Worm (Caenorhabditis elegans) whole organism, L4 larva: ENCODE measurements around the gene col-167.

Source experiments
- D1046.2 ChIP-seq: fragments of 200-800 bp; sonication (Bioruptor generic); IDR thresholded peaks from 2 replicates; pipeline ENCODE4 v1.3.6; 2022; ENCODE audit warnings: missing genetic modification characterization, missing compliant biosample characterization
- F37D6.2 ChIP-seq: sonication (generic microtip); optimal IDR thresholded peaks from 2 replicates; lab custom pipeline; 2016; ENCODE audit warnings: mild to moderate bottlenecking, missing genetic modification characterization, missing compliant biosample characterization
- F44E2.7 ChIP-seq: fragments of 200-800 bp; sonication (Bioruptor generic); IDR thresholded peaks from 2 replicates; pipeline ENCODE4 v2.1.2; 2022; ENCODE audit warnings: missing genetic modification characterization, missing compliant biosample characterization
- T20F7.1 ChIP-seq: fragments of 200-800 bp; sonication (Bioruptor generic); optimal IDR thresholded peaks from 2 replicates; lab custom pipeline; 2018; ENCODE audit warnings: mild to moderate bottlenecking, missing genetic modification characterization, missing compliant biosample characterization
- Y48G9A.11 ChIP-seq: fragments of 200-800 bp; sonication (Bioruptor generic); IDR thresholded peaks from 2 replicates; pipeline ENCODE4 v1.3.6; 2022; ENCODE audit warnings: missing genetic modification reagents, missing genetic modification characterization, missing compliant biosample characterization
- aha-1 ChIP-seq: fragments of 150-350 bp; peaks from one replicate; lab custom pipeline; 2014; ENCODE audit warnings: missing biosample characterization, missing genetic modification characterization
- ama-1 ChIP-seq: fragments of 150-350 bp; optimal IDR thresholded peaks from 2 replicates; lab custom pipeline; 2014; ENCODE audit warnings: inconsistent platforms, mixed read lengths
- arid-1 ChIP-seq: fragments of 200-800 bp; sonication (Bioruptor generic); conservative IDR thresholded peaks from 2 replicates; pipeline ENCODE4 v1.3.6; 2022; ENCODE audit warnings: missing genetic modification reagents, missing genetic modification characterization, missing compliant biosample characterization
- attf-4 ChIP-seq: sonication (generic microtip); optimal IDR thresholded peaks from 3 replicates; lab custom pipeline; 2017; ENCODE audit warnings: missing biosample characterization, missing genetic modification characterization
- ceh-28 ChIP-seq: fragments of 150-350 bp; optimal IDR thresholded peaks from 2 replicates; lab custom pipeline; 2014; ENCODE audit warnings: missing biosample characterization, missing genetic modification reagents, missing genetic modification characterization
- ceh-82 ChIP-seq: sonication (generic microtip); optimal IDR thresholded peaks from 2 replicates; lab custom pipeline; 2017; ENCODE audit warnings: missing biosample characterization, missing genetic modification characterization
- ces-1 ChIP-seq: fragments of 150-350 bp; sonication (generic microtip); optimal IDR thresholded peaks from 4 replicates; lab custom pipeline; 2014; ENCODE audit warnings: missing biosample characterization, missing genetic modification reagents, missing genetic modification characterization
- ctbp-1 ChIP-seq: fragments of 200-800 bp; sonication (Bioruptor generic); IDR thresholded peaks from 2 replicates; pipeline ENCODE4 v1.3.6; 2022; ENCODE audit warnings: missing genetic modification reagents, missing genetic modification characterization, missing compliant biosample characterization
- daf-19 ChIP-seq: fragments of 200-800 bp; sonication (Bioruptor generic); conservative IDR thresholded peaks from 2 replicates; pipeline ENCODE4 v1.3.6; 2022; ENCODE audit warnings: missing genetic modification characterization, missing compliant biosample characterization
- daf-8 ChIP-seq: fragments of 200-800 bp; sonication (Bioruptor generic); IDR thresholded peaks from 2 replicates; pipeline ENCODE4 v1.3.6; 2022; ENCODE audit warnings: missing genetic modification characterization, missing compliant biosample characterization
- duxl-1 ChIP-seq: sonication (generic microtip); optimal IDR thresholded peaks from 2 replicates; lab custom pipeline; 2016; ENCODE audit warnings: mild to moderate bottlenecking, missing genetic modification characterization, moderate library complexity, missing compliant biosample characterization; ENCODE audit not compliant: poor library complexity
- dve-1 ChIP-seq: sonication (generic microtip); optimal IDR thresholded peaks from 2 replicates; lab custom pipeline; 2017; ENCODE audit warnings: antibody characterized with exemption, mild to moderate bottlenecking, missing genetic modification characterization, missing compliant biosample characterization; ENCODE audit not compliant: insufficient read depth
- fkh-10 ChIP-seq: fragments of 150-350 bp; optimal IDR thresholded peaks from 2 replicates; lab custom pipeline; 2014; ENCODE audit warnings: missing biosample characterization, missing genetic modification reagents, missing genetic modification characterization
- fos-1 ChIP-seq: fragments of 150-350 bp; optimal IDR thresholded peaks from 2 replicates; lab custom pipeline; 2014; ENCODE audit warnings: missing biosample characterization, missing genetic modification characterization
- hlh-11 ChIP-seq: fragments of 200-800 bp; sonication (Bioruptor generic); optimal IDR thresholded peaks from 2 replicates; lab custom pipeline; 2018; ENCODE audit warnings: mild to moderate bottlenecking, missing genetic modification characterization, missing compliant biosample characterization
- hmg-1.1 ChIP-seq: fragments of 200-800 bp; sonication (Bioruptor generic); IDR thresholded peaks from 2 replicates; pipeline ENCODE4 v1.3.6; 2022; ENCODE audit warnings: missing genetic modification reagents, missing genetic modification characterization, missing compliant biosample characterization
- lin-1 ChIP-seq: fragments of 200-800 bp; sonication (Bioruptor generic); IDR thresholded peaks from 2 replicates; pipeline ENCODE4 v1.3.6; 2022; ENCODE audit warnings: missing genetic modification reagents, missing genetic modification characterization, missing compliant biosample characterization
- lin-13 ChIP-seq: fragments of 150-350 bp; optimal IDR thresholded peaks from 2 replicates; lab custom pipeline; 2014; ENCODE audit warnings: missing biosample characterization, missing genetic modification reagents, missing genetic modification characterization
- lin-15B ChIP-seq: fragments of 150-350 bp; sonication (generic microtip); optimal IDR thresholded peaks from 3 replicates; lab custom pipeline; 2014; ENCODE audit warnings: missing biosample characterization, missing genetic modification characterization
- lin-39 ChIP-seq: fragments of 150-350 bp; optimal IDR thresholded peaks from 2 replicates; lab custom pipeline; 2014; ENCODE audit warnings: missing biosample characterization, missing genetic modification reagents, missing genetic modification characterization
- lir-3 ChIP-seq: sonication (generic microtip); optimal IDR thresholded peaks from 2 replicates; lab custom pipeline; 2016; ENCODE audit warnings: mild to moderate bottlenecking, missing genetic modification characterization, missing compliant biosample characterization
- lsy-2 ChIP-seq, 2 experiments: fragments of 150-350 bp in 1 of 2; sonication (generic microtip) in 1 of 2; optimal IDR thresholded peaks; 2 replicates each; lab custom pipeline; 2014 to 2017; ENCODE audit warnings: missing biosample characterization in 2 of 2, missing genetic modification characterization in 2 of 2
- mdt-29 ChIP-seq: fragments of 200-800 bp; sonication (Bioruptor generic); IDR thresholded peaks from 2 replicates; pipeline ENCODE4 v1.3.6; 2022; ENCODE audit warnings: missing genetic modification reagents, missing genetic modification characterization, missing compliant biosample characterization
- mxl-2 ChIP-seq: fragments of 200-800 bp; sonication (Bioruptor generic); conservative IDR thresholded peaks from 2 replicates; pipeline ENCODE4 v1.3.6; 2022; ENCODE audit warnings: missing genetic modification reagents, missing genetic modification characterization, missing compliant biosample characterization
- mxl-3 ChIP-seq: fragments of 200-800 bp; sonication (Bioruptor generic); optimal IDR thresholded peaks from 2 replicates; lab custom pipeline; 2018; ENCODE audit warnings: mild to moderate bottlenecking, missing genetic modification characterization, missing compliant biosample characterization
- nhr-102 ChIP-seq: sonication (generic microtip); optimal IDR thresholded peaks from 2 replicates; lab custom pipeline; 2016; ENCODE audit warnings: mild to moderate bottlenecking, missing genetic modification characterization, moderate library complexity, missing compliant biosample characterization
- nhr-11 ChIP-seq: fragments of 150-350 bp; optimal IDR thresholded peaks from 2 replicates; lab custom pipeline; 2014; ENCODE audit warnings: missing biosample characterization, missing genetic modification characterization
- nhr-25 ChIP-seq: sonication (generic microtip); optimal IDR thresholded peaks from 2 replicates; lab custom pipeline; 2017; ENCODE audit warnings: missing genetic modification characterization, mild to moderate bottlenecking, missing compliant biosample characterization, antibody characterized with exemption, moderate library complexity, borderline replicate concordance; ENCODE audit not compliant: insufficient read depth
- nhr-28 ChIP-seq: fragments of 150-350 bp; optimal IDR thresholded peaks from 2 replicates; lab custom pipeline; 2014; ENCODE audit warnings: missing biosample characterization, missing genetic modification characterization
- nhr-41 ChIP-seq: fragments of 200-800 bp; sonication (Bioruptor generic); IDR thresholded peaks from 2 replicates; pipeline ENCODE4 v1.3.6; 2022; ENCODE audit warnings: missing genetic modification reagents, missing genetic modification characterization, missing compliant biosample characterization
- pha-4 ChIP-seq, 2 experiments: fragments of 150-350 bp in 1 of 2; fragments of 200-800 bp in 1 of 2; sonication (Bioruptor generic) in 1 of 2; IDR thresholded peaks in 1 of 2; optimal IDR thresholded peaks in 1 of 2; 2 replicates each; pipeline versions ENCODE4 v1.3.6 to Lab custom; 2014 to 2022; ENCODE audit warnings: missing genetic modification characterization in 2 of 2, missing genetic modification reagents in 2 of 2, missing biosample characterization in 1 of 2, missing compliant biosample characterization in 1 of 2
- saeg-2 ChIP-seq: fragments of 200-800 bp; sonication (Bioruptor generic); IDR thresholded peaks from 2 replicates; pipeline ENCODE4 v1.3.6; 2022; ENCODE audit warnings: missing genetic modification reagents, missing genetic modification characterization, missing compliant biosample characterization
- sdz-12 ChIP-seq: fragments of 200-800 bp; sonication (Bioruptor generic); optimal IDR thresholded peaks from 2 replicates; lab custom pipeline; 2018; ENCODE audit warnings: mild to moderate bottlenecking, missing genetic modification characterization, missing compliant biosample characterization
- skn-1 ChIP-seq: fragments of 150-350 bp; optimal IDR thresholded peaks from 2 replicates; lab custom pipeline; 2014; ENCODE audit warnings: missing biosample characterization, missing genetic modification characterization
- snpc-1.2 ChIP-seq: fragments of 200-800 bp; sonication (Bioruptor generic); IDR thresholded peaks from 2 replicates; pipeline ENCODE4 v1.3.6; 2022; ENCODE audit warnings: missing genetic modification reagents, missing genetic modification characterization, missing compliant biosample characterization
- snpc-4 ChIP-seq: fragments of 150-350 bp; optimal IDR thresholded peaks from 2 replicates; lab custom pipeline; 2014; ENCODE audit warnings: missing biosample characterization, missing genetic modification characterization
- spr-1 ChIP-seq: sonication (generic microtip); optimal IDR thresholded peaks from 2 replicates; lab custom pipeline; 2016; ENCODE audit warnings: mild to moderate bottlenecking, missing genetic modification characterization, missing compliant biosample characterization
- unc-130 ChIP-seq: sonication (generic microtip); optimal IDR thresholded peaks from 2 replicates; lab custom pipeline; 2016; ENCODE audit warnings: missing genetic modification reagents, missing genetic modification characterization, missing compliant biosample characterization
- unc-62 ChIP-seq, 3 experiments: fragments of 150-350 bp in 1 of 3; sonication (generic microtip); optimal IDR thresholded peaks in 2 of 3; peaks in 1 of 3; 1 replicate in 1 of 3; 2 replicates in 2 of 3; lab custom pipeline; 2014 to 2017; ENCODE audit warnings: missing biosample characterization in 3 of 3, missing genetic modification characterization in 3 of 3, missing genetic modification reagents in 3 of 3, missing genotype in 1 of 3
- zfp-3 ChIP-seq: fragments of 200-800 bp; sonication (Bioruptor generic); conservative IDR thresholded peaks from 2 replicates; pipeline ENCODE4 v1.3.6; 2022; ENCODE audit warnings: missing genetic modification reagents, missing genetic modification characterization, missing compliant biosample characterization
- zip-11 ChIP-seq: fragments of 200-800 bp; sonication (Bioruptor generic); IDR thresholded peaks from 2 replicates; pipeline ENCODE4 v1.3.6; 2022; ENCODE audit warnings: missing genetic modification characterization, missing compliant biosample characterization
- ztf-11 ChIP-seq: fragments of 150-350 bp; optimal IDR thresholded peaks from 2 replicates; lab custom pipeline; 2014; ENCODE audit warnings: missing biosample characterization, missing genetic modification characterization
- ztf-7 ChIP-seq: fragments of 150-350 bp; optimal IDR thresholded peaks from 2 replicates; lab custom pipeline; 2014; ENCODE audit warnings: missing biosample characterization, missing genetic modification characterization

col-167 gene

ce11 chrX:6371192-6372116 is 48.2 kb downstream of the col-167 start (continued):
- peak; percentile 73 for TF ChIP-seq duxl-1
- TF ChIP-seq nhr-25, result no peak
- TF ChIP-seq lir-3 (tag; lab: Kevin White, UChicago), result peak; percentile 60
- TF ChIP-seq fkh-10, result no peak
- no peak for TF ChIP-seq snpc-4
- 0 out of 2 replicates have a peak, but pooled peaks have one; percentile 21 for TF ChIP-seq zip-11
- no peak for TF ChIP-seq nhr-102
- peak; percentile 92 for TF ChIP-seq aha-1 (tag; lab: Kevin White, UChicago)
- no peak for TF ChIP-seq ceh-28 (tag; lab: Kevin White, UChicago)
- peak; percentile 24 for TF ChIP-seq nhr-28 (tag; lab: Kevin White, UChicago)
- no peak for TF ChIP-seq fos-1 (tag; lab: Kevin White, UChicago)
- TF ChIP-seq F44E2.7 (GFP tag; lab: Robert Waterston, UW), result no peak
- TF ChIP-seq mxl-3 (GFP tag; lab: Kevin White, UChicago), result no peak
- TF ChIP-seq pha-4 (GFP tag; IDR thresholded peaks at IDR 0.05; lab: Robert Waterston, UW), result peak; percentile 89
- TF ChIP-seq pha-4 (tag; optimal IDR thresholded peaks at IDR 0.05; lab: Kevin White, UChicago), result no peak
- no peak for TF ChIP-seq lin-15B (tag; lab: Kevin White, UChicago)
- TF ChIP-seq spr-1 (tag; lab: Kevin White, UChicago), result peak; percentile 41
- TF ChIP-seq lin-1 (GFP tag; lab: Robert Waterston, UW), result no peak; the same call in 1 of the 2 replicates
- TF ChIP-seq daf-19 (GFP tag; lab: Robert Waterston, UW), result peak; percentile 86
- TF ChIP-seq ama-1 (lab: Kevin White, UChicago), result no peak
- peak; percentile 51; the same call in 1 of the 2 replicates for TF ChIP-seq Y48G9A.11 (GFP tag; lab: Robert Waterston, UW)
- TF ChIP-seq daf-8, result no peak
- peak; percentile 87 for TF ChIP-seq sdz-12 (GFP tag; lab: Kevin White, UChicago)
- peak; percentile 56; the same call in 1 of the 2 replicates for TF ChIP-seq nhr-41 (GFP tag; lab: Robert Waterston, UW)
- TF ChIP-seq attf-4 (tag; lab: Kevin White, UChicago), result no peak
- TF ChIP-seq lin-13, result no peak
- TF ChIP-seq ztf-7 (tag; lab: Kevin White, UChicago), result peak; percentile 15
- TF ChIP-seq lin-39 (tag; lab: Kevin White, UChicago), result no peak
- 0 out of 2 replicates have a peak, but pooled peaks have one; percentile 77 for TF ChIP-seq saeg-2
- peak; percentile 83 for TF ChIP-seq snpc-1.2 (GFP tag; lab: Robert Waterston, UW)
- TF ChIP-seq ceh-82 (tag; lab: Kevin White, UChicago), result no peak
- TF ChIP-seq hlh-11, result no peak
- peak; percentile 45 for TF ChIP-seq unc-130
- TF ChIP-seq mxl-2 (GFP tag; lab: Robert Waterston, UW), result no peak
- no peak; the same call in 1 of the 2 replicates for TF ChIP-seq arid-1 (GFP tag; lab: Robert Waterston, UW)
- TF ChIP-seq skn-1 (tag; lab: Kevin White, UChicago), result no peak
- peak; percentile 87 for TF ChIP-seq D1046.2
- peak in 1 of 2 experiments; percentile 92 for TF ChIP-seq unc-62 (GFP tag; optimal IDR thresholded peaks at IDR 0.05 in 1 of 2; lab: Kevin White, UChicago)
- no peak for TF ChIP-seq unc-62 (tag; optimal IDR thresholded peaks at IDR 0.05; lab: Kevin White, UChicago)
- no peak for TF ChIP-seq ces-1 (GFP tag; lab: Kevin White, UChicago)
- TF ChIP-seq dve-1 (tag; lab: Kevin White, UChicago), result peak; percentile 54
- TF ChIP-seq nhr-11 (tag; lab: Kevin White, UChicago), result no peak
- peak; percentile 40 for TF ChIP-seq F37D6.2 (tag; lab: Kevin White, UChicago)
- TF ChIP-seq ztf-11 (tag; lab: Kevin White, UChicago), result no peak
- TF ChIP-seq lsy-2 (tag; optimal IDR thresholded peaks at IDR 0.05; lab: Kevin White, UChicago), result no peak
- TF ChIP-seq mdt-29 (GFP tag; lab: Robert Waterston, UW), result peak; percentile 48; the same call in 1 of the 2 replicates
- TF ChIP-seq zfp-3, result peak; percentile 66
- TF ChIP-seq T20F7.1 (GFP tag; lab: Kevin White, UChicago), result no peak
- peak; percentile 85 for TF ChIP-seq ctbp-1 (GFP tag; lab: Robert Waterston, UW)
- peak; percentile 90 for TF ChIP-seq hmg-1.1 (GFP tag; lab: Robert Waterston, UW)
